Fruit fly (Drosophila melanogaster): ENCODE measurements around the gene ProtA.
A peak's percentile ranks its signal among the peaks of the same experiment; 100 is the strongest.
"Not testable (repeated sequence)": the region's sequence is repeated elsewhere in the genome, so short reads cannot be mapped to it uniquely, and the experiment has no call there.

ProtA gene

dm6 chr2L:14881552-14881951 lies at the start of gene ProtA:
Gene ProtA, minus strand, starts transcription at chr2L:14881652.
- TF ChIP-seq CTCF, CG8478 (optimal IDR thresholded peaks at IDR 0.05): not testable (repeated sequence)

- no peak for TF ChIP-seq CG8478 (optimal IDR thresholded peaks at IDR 0.05)
- no peak for TF ChIP-seq CTCF (optimal IDR thresholded peaks at IDR 0.05)
Observed at dm6 chr2L:14924290-14924689, 42.8 kb upstream of the ProtA start, which contains the start of gene CG3491. Gene CG3491, plus strand, starts transcription at chr2L:14924590.

DNA sequence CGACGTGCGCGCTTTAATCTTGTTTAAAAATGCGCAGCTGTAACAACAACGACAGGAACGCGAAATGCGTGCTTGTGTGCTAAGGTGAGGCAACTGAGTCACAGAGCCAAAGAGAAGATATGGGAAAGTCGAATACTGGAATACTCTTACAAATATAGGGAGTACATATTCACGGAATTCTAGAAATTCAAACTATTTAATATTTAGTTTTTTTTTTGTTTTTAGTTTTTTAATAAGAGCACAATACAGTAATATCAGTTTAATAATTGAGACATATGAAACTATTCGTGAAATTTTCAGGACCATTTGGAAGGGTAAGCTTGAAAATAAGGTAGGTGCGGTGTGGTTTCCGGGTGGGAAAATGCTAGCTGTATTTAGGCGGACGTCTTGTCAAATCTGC lies 6.1 kb upstream of the ProtA start:
- TF ChIP-seq CG8478 (optimal IDR thresholded peaks at IDR 0.05) (no peak), CTCF (optimal IDR thresholded peaks at IDR 0.05) (no peak)

DNA sequence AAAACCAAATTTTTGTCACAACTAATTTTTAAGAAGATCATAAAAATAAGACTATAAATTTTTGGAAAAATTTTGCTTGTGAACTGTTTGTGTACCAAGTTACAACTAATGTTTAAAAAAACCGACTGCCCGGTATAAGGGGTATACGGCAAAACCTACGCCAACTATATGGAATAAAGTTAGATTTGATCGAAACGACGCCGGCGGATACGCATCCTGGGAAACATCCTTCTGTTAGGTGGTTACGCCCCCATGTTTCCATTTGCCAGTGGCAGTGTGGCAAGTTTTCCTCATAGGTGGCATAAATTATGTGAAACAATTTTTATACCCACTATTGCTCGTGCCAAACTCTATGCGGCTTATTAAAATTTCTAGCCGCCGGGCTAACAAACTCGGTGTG lies 2.2 kb upstream of the ProtA start, which contains the start of gene ProtB:
TSS of gene ProtB (minus strand) at position 101 of the 400 bp plus-strand sequence.
- TF ChIP-seq CTCF, CG8478 (optimal IDR thresholded peaks at IDR 0.05): not testable (repeated sequence)

- TF ChIP-seq CG8478 (optimal IDR thresholded peaks at IDR 0.05) = no peak
- no peak for TF ChIP-seq CTCF (optimal IDR thresholded peaks at IDR 0.05)
Observed at dm6 chr2L:14876233-14876632, 5.2 kb downstream of the ProtA start, which contains the start of gene CG15278. Gene CG15278, minus strand, starts transcription at chr2L:14876333.

dm6 chr2L:14871922-14872321 lies 9.5 kb downstream of the ProtA start, which contains the start of gene CG4480:
Gene CG4480, minus strand, starts transcription at chr2L:14872022.
- TF ChIP-seq CG8478 (optimal IDR thresholded peaks at IDR 0.05) = no peak
- TF ChIP-seq CTCF (optimal IDR thresholded peaks at IDR 0.05) = no peak

dm6 chr2L:14851678-14852077 lies 29.8 kb downstream of the ProtA start, which contains the start of gene CG15279:
Gene CG15279, minus strand, starts transcription at chr2L:14851749.
- TF ChIP-seq CG8478 (optimal IDR thresholded peaks at IDR 0.05) (no peak), CTCF (optimal IDR thresholded peaks at IDR 0.05) (peak in 1 of 2 experiments; percentile 8)

DNA sequence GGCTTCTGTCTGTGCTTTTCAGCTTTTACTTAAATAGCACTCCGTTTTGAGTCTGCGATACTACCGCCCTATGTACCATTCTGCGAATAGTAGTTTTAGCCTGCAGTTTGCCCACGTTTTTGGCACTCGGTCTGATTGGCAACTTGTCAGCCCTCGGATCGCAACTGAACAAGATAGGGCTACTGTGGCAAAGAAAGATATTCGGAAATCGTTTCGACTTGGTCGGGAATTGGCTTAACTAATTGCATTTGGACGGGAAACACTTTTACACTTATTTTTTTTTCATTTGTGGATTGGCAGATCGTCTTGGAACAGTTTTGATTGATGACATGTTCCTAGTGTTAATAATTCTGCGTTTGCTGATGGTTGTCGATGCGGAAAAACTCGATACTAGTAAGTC lies 39.4 kb downstream of the ProtA start, which contains the start of gene CG42682:
TSS of gene CG42682 (plus strand) at position 301 of the 400 bp plus-strand sequence.
- TF ChIP-seq CTCF (optimal IDR thresholded peaks at IDR 0.05) = no peak
- TF ChIP-seq CG8478 (optimal IDR thresholded peaks at IDR 0.05) = no peak
